Worm (Caenorhabditis elegans): Measurements from ENCODE around the gene Y66D12A.24.

DNA sequence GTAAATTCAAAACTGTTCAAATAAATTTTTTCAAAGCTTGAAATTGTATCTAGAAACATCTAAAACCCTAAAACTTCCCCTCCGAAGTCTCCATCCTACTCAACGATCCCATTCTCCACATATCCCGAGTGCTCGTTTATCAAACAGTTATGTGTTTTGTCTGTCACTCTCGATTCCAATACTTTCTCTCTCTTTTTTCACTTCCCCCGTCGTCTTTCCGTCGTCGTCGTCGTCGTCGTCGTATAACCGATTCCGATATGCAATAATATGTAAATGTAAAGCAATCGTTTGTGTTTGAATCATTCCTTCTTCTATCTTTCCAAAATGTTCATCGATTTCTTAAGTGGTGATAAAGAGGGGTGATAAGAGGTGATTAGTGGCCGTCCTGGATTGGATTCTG, 48.3 kb upstream of the Y66D12A.24 start:
- no peak for TF ChIP-seq ztf-29 (GFP tag; IDR thresholded peaks at IDR 0.05)
- TF ChIP-seq ztf-23 (GFP tag; IDR thresholded peaks at IDR 0.05), result no peak
- TF ChIP-seq flt-1 (GFP tag; IDR thresholded peaks at IDR 0.05), result no peak
- TF ChIP-seq med-1 (GFP tag; optimal IDR thresholded peaks at IDR 0.05; ENCODE audit: insufficient read depth), result no peak
- TF ChIP-seq cog-1 (tag; optimal IDR thresholded peaks at IDR 0.05), result no peak
- TF ChIP-seq T22C8.4 (GFP tag; IDR thresholded peaks at IDR 0.05), result no peak
- TF ChIP-seq tab-1 (GFP tag; IDR thresholded peaks at IDR 0.05), result no peak
- TF ChIP-seq klf-2 (GFP tag; conservative IDR thresholded peaks at IDR 0.05), result no peak
